Fruit fly (Drosophila melanogaster): ENCODE measurements around the gene klar.

dm6 chr3L:433354-433753, 107.1 kb downstream of the klar start:
- no peak for TF ChIP-seq CG15710 (tag; optimal IDR thresholded peaks at IDR 0.05)
- TF ChIP-seq CG9948 (tag; optimal IDR thresholded peaks at IDR 0.05) = no peak
- TF ChIP-seq Pif1B (GFP tag; optimal IDR thresholded peaks at IDR 0.05) = no peak
- TF ChIP-seq EcR (GFP tag; optimal IDR thresholded peaks at IDR 0.05) = no peak
- TF ChIP-seq CG10348 (GFP tag; IDR thresholded peaks at IDR 0.05) = no peak
- TF ChIP-seq CG32121 (GFP tag; IDR thresholded peaks at IDR 0.05) = no peak

Measured in whole organism, pupa.